Fruit fly (Drosophila melanogaster): ENCODE results near the gene CG3513.

DNA sequence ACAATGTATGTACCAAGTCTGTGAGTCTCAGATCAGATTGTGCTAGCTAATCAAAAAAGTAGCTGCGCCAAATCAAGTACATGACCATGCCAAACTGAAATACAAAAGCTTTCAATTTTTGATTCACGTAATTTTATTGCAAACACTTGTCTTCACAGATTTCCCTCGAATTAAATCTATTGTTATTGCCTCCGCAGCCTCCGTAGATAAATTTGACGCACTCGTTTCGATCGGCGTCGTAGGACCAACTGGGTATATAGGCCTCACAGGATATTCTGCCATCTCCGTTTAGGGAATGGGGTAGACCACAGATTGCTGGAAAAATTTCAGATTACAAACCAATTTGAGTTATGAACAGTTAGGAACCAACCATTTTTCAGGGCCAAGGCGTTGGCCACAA is 1.9 kb upstream of the CG3513 start, which contains the start of gene CG43165:
- no peak for TF ChIP-seq dsx (GFP tag; optimal IDR thresholded peaks at IDR 0.05; ENCODE audit: poor library complexity, severe bottlenecking)
- no peak for TF ChIP-seq Blimp-1 (GFP tag; optimal IDR thresholded peaks at IDR 0.05)
- TF ChIP-seq Lpt (GFP tag; optimal IDR thresholded peaks at IDR 0.05) = no peak
- no peak for TF ChIP-seq CG10631 (GFP tag; optimal IDR thresholded peaks at IDR 0.05)
- TF ChIP-seq Hr39 (GFP tag; optimal IDR thresholded peaks at IDR 0.05) = no peak
- no peak for TF ChIP-seq CG6792 (GFP tag; optimal IDR thresholded peaks at IDR 0.05)
- TF ChIP-seq eg (GFP tag; IDR thresholded peaks at IDR 0.05) = no peak
- no peak for TF ChIP-seq Sox15 (GFP tag; optimal IDR thresholded peaks at IDR 0.05)
- no peak for TF ChIP-seq Gug (GFP tag; IDR thresholded peaks at IDR 0.05)
- no peak for TF ChIP-seq svp (GFP tag)
- no peak for TF ChIP-seq vri (GFP tag; optimal IDR thresholded peaks at IDR 0.05)
- no peak for TF ChIP-seq CG1621 (tag; optimal IDR thresholded peaks at IDR 0.05)
- no peak for TF ChIP-seq Ets96B (tag; optimal IDR thresholded peaks at IDR 0.05)

Measured in whole organism, prepupa.